Worm (Caenorhabditis elegans) whole organism, late embryonic: ENCODE results near the gene Y39H10B.2.
A peak's percentile ranks its signal among the peaks of the same experiment; 100 is the strongest.
"Not testable (repeated sequence)": the region's sequence is repeated elsewhere in the genome, so short reads cannot be mapped to it uniquely, and the experiment has no call there.

ENCODE experiments used
- K09A11.1 ChIP-seq: sonication (generic microtip); optimal IDR thresholded peaks from 2 replicates; lab custom pipeline; 2017; ENCODE audit warnings: antibody characterized with exemption, mild to moderate bottlenecking, missing genetic modification characterization, missing compliant biosample characterization; ENCODE audit not compliant: insufficient read depth
- Y22D7AL.16 ChIP-seq: sonication (generic microtip); optimal IDR thresholded peaks from 2 replicates; lab custom pipeline; 2016; ENCODE audit warnings: missing genetic modification characterization, missing compliant biosample characterization
- ahr-1 ChIP-seq: sonication (generic microtip); optimal IDR thresholded peaks from 2 replicates; lab custom pipeline; 2016; ENCODE audit warnings: missing genetic modification characterization, missing compliant biosample characterization
- ama-1 ChIP-seq: fragments of 150-350 bp; optimal IDR thresholded peaks from 2 replicates; lab custom pipeline; 2014
- ceh-14 ChIP-seq: sonication (generic microtip); optimal IDR thresholded peaks from 2 replicates; lab custom pipeline; 2016; ENCODE audit warnings: missing genotype, missing genetic modification characterization, missing compliant biosample characterization
- ceh-30 ChIP-seq: fragments of 150-350 bp; optimal IDR thresholded peaks from 2 replicates; lab custom pipeline; 2014; ENCODE audit warnings: missing biosample characterization, missing genetic modification characterization
- ceh-31 ChIP-seq: sonication (generic microtip); optimal IDR thresholded peaks from 2 replicates; lab custom pipeline; 2016; ENCODE audit warnings: missing genetic modification characterization, missing compliant biosample characterization
- ceh-45 ChIP-seq: fragments of 200-800 bp; sonication (Bioruptor generic); IDR thresholded peaks from 2 replicates; pipeline ENCODE4 v1.3.6; 2022; ENCODE audit warnings: missing genetic modification reagents, missing genetic modification characterization, missing compliant biosample characterization
- che-1 ChIP-seq: sonication (generic microtip); optimal IDR thresholded peaks from 2 replicates; lab custom pipeline; 2016; ENCODE audit warnings: mild to moderate bottlenecking, missing genetic modification characterization, missing compliant biosample characterization
- dmd-4 ChIP-seq: sonication (generic microtip); optimal IDR thresholded peaks from 2 replicates; lab custom pipeline; 2016; ENCODE audit warnings: borderline replicate concordance, missing genetic modification characterization, missing compliant biosample characterization
- dve-1 ChIP-seq: sonication (generic microtip); optimal IDR thresholded peaks from 2 replicates; lab custom pipeline; 2017; ENCODE audit warnings: antibody characterized with exemption, mild to moderate bottlenecking, missing genetic modification characterization, missing compliant biosample characterization
- elt-4 ChIP-seq: sonication (generic microtip); optimal IDR thresholded peaks from 2 replicates; lab custom pipeline; 2016; ENCODE audit warnings: missing genetic modification characterization, missing compliant biosample characterization
- ets-4 ChIP-seq: sonication (generic microtip); optimal IDR thresholded peaks from 2 replicates; lab custom pipeline; 2016; ENCODE audit warnings: missing genetic modification characterization, missing compliant biosample characterization
- eyg-1 ChIP-seq: sonication (generic microtip); optimal IDR thresholded peaks from 2 replicates; lab custom pipeline; 2016; ENCODE audit warnings: missing genotype, missing genetic modification characterization, missing compliant biosample characterization
- fax-1 ChIP-seq: sonication (generic microtip); optimal IDR thresholded peaks from 2 replicates; lab custom pipeline; 2016; ENCODE audit warnings: missing genotype, missing genetic modification characterization, missing compliant biosample characterization
- gmeb-2 ChIP-seq: sonication (generic microtip); optimal IDR thresholded peaks from 2 replicates; lab custom pipeline; 2016; ENCODE audit warnings: missing genetic modification characterization, inconsistent platforms, missing compliant biosample characterization
- hlh-13 ChIP-seq: fragments of 200-800 bp; sonication (Bioruptor generic); optimal IDR thresholded peaks from 2 replicates; lab custom pipeline; 2018; ENCODE audit warnings: mild to moderate bottlenecking, missing genetic modification characterization, missing compliant biosample characterization
- hlh-15 ChIP-seq: sonication (generic microtip); optimal IDR thresholded peaks from 2 replicates; lab custom pipeline; 2016; ENCODE audit warnings: missing genetic modification characterization, missing compliant biosample characterization
- hlh-30 ChIP-seq: sonication (generic microtip); optimal IDR thresholded peaks from 2 replicates; lab custom pipeline; 2017; ENCODE audit warnings: antibody characterized with exemption, missing genetic modification characterization, missing compliant biosample characterization; ENCODE audit not compliant: insufficient read depth
- hlh-6 ChIP-seq: sonication (generic microtip); optimal IDR thresholded peaks from 2 replicates; lab custom pipeline; 2016; ENCODE audit warnings: missing genotype, missing genetic modification characterization, missing compliant biosample characterization
- hlh-8 ChIP-seq: sonication (generic microtip); optimal IDR thresholded peaks from 2 replicates; lab custom pipeline; 2016; ENCODE audit warnings: missing genotype, missing genetic modification characterization, missing compliant biosample characterization
- nfya-1 ChIP-seq: sonication (generic microtip); optimal IDR thresholded peaks from 2 replicates; lab custom pipeline; 2017; ENCODE audit warnings: missing genetic modification characterization, mild to moderate bottlenecking, missing compliant biosample characterization, antibody characterized with exemption, moderate library complexity
- nhr-11 ChIP-seq: fragments of 150-350 bp; optimal IDR thresholded peaks from 2 replicates; lab custom pipeline; 2014; ENCODE audit warnings: missing biosample characterization, missing genetic modification characterization
- nhr-232 ChIP-seq: sonication (generic microtip); optimal IDR thresholded peaks from 2 replicates; lab custom pipeline; 2016; ENCODE audit warnings: missing genetic modification characterization, missing compliant biosample characterization
- npax-4 ChIP-seq: sonication (generic microtip); optimal IDR thresholded peaks from 2 replicates; lab custom pipeline; 2016; ENCODE audit warnings: missing genetic modification characterization, missing compliant biosample characterization
- pag-3 ChIP-seq: sonication (generic microtip); optimal IDR thresholded peaks from 2 replicates; lab custom pipeline; 2016; ENCODE audit warnings: missing compliant biosample characterization, missing genetic modification characterization, borderline replicate concordance
- pax-1 ChIP-seq: fragments of 150-350 bp; optimal IDR thresholded peaks from 2 replicates; lab custom pipeline; 2014; ENCODE audit warnings: missing biosample characterization, missing genetic modification characterization
- pha-2 ChIP-seq: sonication (generic microtip); optimal IDR thresholded peaks from 2 replicates; lab custom pipeline; 2017; ENCODE audit warnings: mild to moderate bottlenecking, missing genetic modification characterization, missing compliant biosample characterization
- pha-4 ChIP-seq: fragments of 150-350 bp; optimal IDR thresholded peaks from 2 replicates; lab custom pipeline; 2018; ENCODE audit warnings: missing biosample characterization, missing genetic modification reagents, missing genetic modification characterization
- pqm-1 ChIP-seq: sonication (generic microtip); optimal IDR thresholded peaks from 2 replicates; lab custom pipeline; 2016; ENCODE audit warnings: missing genetic modification characterization, missing compliant biosample characterization
- ref-2 ChIP-seq: sonication (generic microtip); optimal IDR thresholded peaks from 2 replicates; lab custom pipeline; 2016; ENCODE audit warnings: missing genetic modification characterization, missing compliant biosample characterization
- sdc-2 ChIP-seq: sonication (generic microtip); optimal IDR thresholded peaks from 2 replicates; lab custom pipeline; 2016; ENCODE audit warnings: missing genotype, missing genetic modification characterization, missing compliant biosample characterization
- sox-2 ChIP-seq: fragments of 200-800 bp; sonication (Bioruptor generic); IDR thresholded peaks from 2 replicates; pipeline ENCODE4 v1.3.6; 2022; ENCODE audit warnings: missing genetic modification reagents, missing genetic modification characterization, missing compliant biosample characterization
- sox-4 ChIP-seq: sonication (generic microtip); optimal IDR thresholded peaks from 2 replicates; lab custom pipeline; 2017; ENCODE audit warnings: mild to moderate bottlenecking, missing genetic modification characterization, inconsistent platforms, missing compliant biosample characterization
- tbx-2 ChIP-seq: sonication (generic microtip); optimal IDR thresholded peaks from 2 replicates; lab custom pipeline; 2016; ENCODE audit warnings: missing genetic modification characterization, missing compliant biosample characterization
- ttx-3 ChIP-seq: sonication (generic microtip); optimal IDR thresholded peaks from 2 replicates; lab custom pipeline; 2016; ENCODE audit warnings: missing genetic modification reagents, missing genetic modification characterization, missing compliant biosample characterization
- unc-42 ChIP-seq: sonication (generic microtip); optimal IDR thresholded peaks from 2 replicates; lab custom pipeline; 2016; ENCODE audit warnings: missing genotype, missing genetic modification characterization, missing compliant biosample characterization
- unc-55 ChIP-seq: sonication (generic microtip); optimal IDR thresholded peaks from 2 replicates; lab custom pipeline; 2017; ENCODE audit warnings: missing biosample characterization, missing genetic modification reagents, missing genetic modification characterization
- unc-86 ChIP-seq: sonication (generic microtip); optimal IDR thresholded peaks from 2 replicates; lab custom pipeline; 2016; ENCODE audit warnings: missing genetic modification characterization, missing compliant biosample characterization
- ztf-16 ChIP-seq: sonication (generic microtip); optimal IDR thresholded peaks from 2 replicates; lab custom pipeline; 2017; ENCODE audit warnings: missing genetic modification characterization, missing compliant biosample characterization

The Y39H10B.2 gene

DNA sequence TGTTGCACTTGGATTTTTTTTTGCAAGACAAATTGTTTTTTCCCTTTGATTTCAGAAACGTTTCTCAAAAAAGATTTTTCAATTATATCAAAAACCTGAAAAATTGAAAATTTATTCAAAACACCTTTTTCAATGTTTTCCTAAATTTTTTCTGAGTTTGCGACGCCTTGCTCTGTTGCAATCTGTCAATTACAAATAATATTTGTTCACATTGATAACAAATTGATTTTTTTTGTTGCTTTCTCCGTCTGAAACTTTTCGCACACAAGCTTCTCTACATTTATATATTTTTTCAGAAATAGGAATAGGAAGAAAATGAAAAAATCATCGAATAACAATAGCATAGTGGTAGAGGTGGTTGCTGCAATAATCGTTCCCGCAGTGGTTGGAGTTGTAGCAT, at the start of gene Y39H10B.2:
Gene Y39H10B.2 (plus strand): TSS at position 301 of the 400 bp plus-strand sequence.
- TF ChIP-seq hlh-30 (tag; lab: Kevin White, UChicago), result no peak
- TF ChIP-seq npax-4, result no peak
- TF ChIP-seq nfya-1 (tag; lab: Kevin White, UChicago), result no peak
- no peak for TF ChIP-seq ama-1 (lab: Kevin White, UChicago)
- no peak for TF ChIP-seq pha-2 (tag; lab: Kevin White, UChicago)
- TF ChIP-seq sox-4 (tag; lab: Kevin White, UChicago), result no peak
- TF ChIP-seq unc-55 (GFP tag; lab: Kevin White, UChicago), result no peak
- TF ChIP-seq dmd-4 (tag; lab: Kevin White, UChicago), result no peak
- no peak for TF ChIP-seq pqm-1 (tag; lab: Kevin White, UChicago)

DNA sequence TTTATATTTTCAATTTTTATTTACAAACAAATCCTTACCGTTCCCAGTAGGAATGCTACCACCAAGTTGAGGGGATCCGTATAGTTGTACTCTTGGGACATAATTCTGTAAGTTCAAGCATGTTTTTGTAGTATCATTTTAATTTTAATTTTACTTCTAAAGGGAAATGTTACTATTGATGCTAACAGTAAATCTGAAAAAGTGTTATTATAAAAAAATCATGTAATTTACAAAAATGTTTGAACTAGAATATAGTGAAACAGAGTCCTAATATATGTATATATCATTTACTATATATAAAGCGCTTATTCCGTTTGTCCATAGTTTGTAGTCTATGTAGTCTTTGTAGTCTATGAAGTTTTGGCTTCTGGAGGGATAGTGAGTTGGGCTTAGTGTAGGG, 48.0 kb upstream of the Y39H10B.2 start, which contains the start of gene srx-93:
Gene srx-93 (minus strand): TSS at position 101 of the 400 bp plus-strand sequence.
- not testable (repeated sequence) for TF ChIP-seq ref-2, hlh-8, pag-3 (tag; lab: Kevin White, UChicago)

DNA sequence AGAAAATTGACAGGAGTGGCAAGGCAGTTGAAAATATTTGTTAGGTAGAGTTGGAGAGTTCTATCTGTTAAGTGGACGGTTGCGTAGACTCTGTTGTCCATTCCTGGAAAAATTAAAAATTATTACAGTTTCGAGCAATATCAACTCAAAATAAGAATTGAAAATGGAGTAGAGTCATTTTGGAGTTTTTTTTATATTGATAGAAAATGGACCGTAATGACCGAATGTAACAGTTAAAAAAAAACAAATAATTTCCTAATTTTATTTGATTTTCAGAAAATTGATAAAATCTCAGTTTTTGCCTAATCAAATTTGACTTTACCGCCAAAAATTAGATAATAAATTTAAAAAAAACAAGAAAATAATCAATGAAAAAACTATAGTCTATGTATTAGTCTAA, 41.6 kb upstream of the Y39H10B.2 start, which contains the start of gene F59B1.4:
Gene F59B1.4 (minus strand): TSS at position 101 of the 400 bp plus-strand sequence.
- no peak for TF ChIP-seq ets-4 (tag; lab: Kevin White, UChicago)
- TF ChIP-seq nhr-232 (tag; lab: Kevin White, UChicago), result no peak
- TF ChIP-seq pag-3 (tag; lab: Kevin White, UChicago), result no peak
- TF ChIP-seq ahr-1 (tag; lab: Kevin White, UChicago), result no peak
- no peak for TF ChIP-seq sox-2
- TF ChIP-seq pax-1 (tag; lab: Kevin White, UChicago), result no peak
- no peak for TF ChIP-seq nhr-11 (tag; lab: Kevin White, UChicago)
- TF ChIP-seq dmd-4 (tag; lab: Kevin White, UChicago), result no peak
- TF ChIP-seq pha-4 (tag; lab: Kevin White, UChicago), result no peak
- TF ChIP-seq ttx-3 (tag; lab: Kevin White, UChicago), result no peak
- TF ChIP-seq ztf-16, result no peak
- no peak for TF ChIP-seq fax-1
- TF ChIP-seq tbx-2, result no peak
- TF ChIP-seq ref-2 (tag; lab: Kevin White, UChicago), result no peak
- TF ChIP-seq, all 69 proteins: peak for 0

DNA sequence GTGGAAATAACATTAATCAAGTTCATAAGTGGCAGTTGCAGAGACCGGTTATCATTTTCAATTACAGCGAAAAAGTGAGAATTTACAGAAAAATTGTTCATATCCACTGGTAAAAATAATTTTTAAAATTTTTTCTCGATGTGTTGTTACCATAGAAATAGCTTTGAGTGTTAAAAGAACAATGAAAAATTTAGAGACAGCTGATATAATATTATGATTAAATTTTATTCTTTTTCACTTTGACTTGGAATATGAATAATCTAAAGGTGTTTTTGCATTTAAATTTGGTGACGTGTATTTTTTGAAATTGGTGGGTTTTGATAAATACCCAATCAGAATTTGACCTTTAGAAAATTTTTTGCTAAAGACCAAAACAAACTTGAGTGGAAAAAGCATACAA, 37.0 kb upstream of the Y39H10B.2 start, which contains the start of gene F59B1.6:
Gene F59B1.6 (minus strand): TSS at position 101 of the 400 bp plus-strand sequence.
- TF ChIP-seq hlh-13 (GFP tag; lab: Kevin White, UChicago) (no peak), Y22D7AL.16 (tag; lab: Kevin White, UChicago) (no peak), gmeb-2 (no peak), ceh-30 (tag; lab: Kevin White, UChicago) (no peak), sox-2 (no peak), eyg-1 (tag; lab: Kevin White, UChicago) (no peak), dve-1 (no peak)
- TF ChIP-seq, all 69 proteins: peak for 0

DNA sequence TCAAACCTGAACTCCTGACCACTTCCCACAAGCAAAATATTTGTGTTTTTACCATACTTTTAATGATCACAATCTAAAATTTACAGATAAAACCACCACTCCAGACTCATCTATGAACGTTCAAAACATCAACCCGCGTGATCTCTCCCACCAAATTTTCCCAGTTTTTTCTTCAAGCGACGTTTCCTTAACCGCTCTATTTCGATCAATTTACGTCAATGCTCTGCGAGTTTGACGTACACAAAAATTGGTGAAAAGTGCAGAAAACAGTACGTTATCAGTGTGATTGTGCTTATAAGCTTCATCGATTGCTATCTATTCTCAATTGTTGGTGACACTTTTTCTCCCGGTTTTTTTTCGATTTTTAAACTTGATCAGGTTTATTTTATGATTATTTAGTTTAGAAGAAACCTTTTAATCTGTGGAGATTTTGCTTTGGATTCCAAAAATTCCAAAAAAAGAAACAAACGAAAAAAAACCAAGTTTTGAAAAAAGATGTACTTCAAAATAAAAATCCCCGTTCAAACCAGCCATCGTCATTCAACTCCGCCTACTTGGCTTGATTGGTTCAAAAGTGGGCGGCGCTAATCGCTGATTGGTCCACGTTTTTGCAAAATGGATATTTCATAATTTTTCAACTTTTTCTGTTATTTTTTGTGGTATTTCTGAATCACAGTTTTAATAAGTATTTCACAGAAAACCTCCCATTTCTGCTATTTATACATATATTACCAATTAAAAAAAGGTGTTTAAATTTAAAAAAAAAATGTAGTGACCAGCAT, 36.1 kb upstream of the Y39H10B.2 start:
- peak; percentile 72 for TF ChIP-seq nfya-1 (tag; lab: Kevin White, UChicago)
- TF ChIP-seq ceh-31, result no peak

DNA sequence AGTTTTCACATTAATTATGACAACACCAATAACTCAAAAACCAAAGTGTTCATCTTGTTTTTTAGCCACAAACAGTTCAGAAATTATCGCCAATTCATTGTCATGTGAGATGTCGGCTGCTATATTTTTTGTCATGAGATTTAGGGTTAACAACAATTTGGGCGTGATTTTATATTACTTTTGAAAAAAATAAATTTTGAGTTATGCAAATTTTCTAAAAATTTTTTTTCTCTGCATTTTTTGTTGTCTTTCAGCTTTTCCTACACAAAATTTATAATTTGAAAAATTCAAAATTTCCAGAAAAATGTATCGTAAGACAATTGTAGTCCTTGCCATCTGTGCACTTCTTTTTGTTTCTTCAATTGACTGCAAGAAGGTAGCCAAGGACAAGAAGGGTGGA, 35.5 kb upstream of the Y39H10B.2 start, which contains the start of gene F59B1.2:
Gene F59B1.2 (plus strand): TSS at position 301 of the 400 bp plus-strand sequence.
- TF ChIP-seq sdc-2 (no peak), eyg-1 (tag; lab: Kevin White, UChicago) (no peak), K09A11.1 (tag; lab: Kevin White, UChicago) (no peak), ceh-14 (tag; lab: Kevin White, UChicago) (no peak), dve-1 (no peak), hlh-6 (tag; lab: Kevin White, UChicago) (no peak), ceh-45 (GFP tag; lab: Robert Waterston, UW) (no peak), dmd-4 (tag; lab: Kevin White, UChicago) (no peak), pha-4 (tag; lab: Kevin White, UChicago) (no peak), pqm-1 (tag; lab: Kevin White, UChicago) (no peak), unc-86 (tag; lab: Kevin White, UChicago) (no peak), unc-42 (tag; lab: Kevin White, UChicago) (no peak), che-1 (no peak), elt-4 (tag; lab: Kevin White, UChicago) (no peak), hlh-15 (no peak), pax-1 (tag; lab: Kevin White, UChicago) (no peak), ztf-16 (no peak)
